Fruit fly (Drosophila melanogaster) whole organism, embryonic: ENCODE data around the gene CG31344.

Experiments
- Atf6 ChIP-seq: fragments of 200-800 bp; sonication (Bioruptor generic); IDR thresholded peaks from 2 replicates; pipeline ENCODE4 v1.3.6; 2022; ENCODE audit warnings: missing biosample characterization, missing genetic modification characterization
- CG1024 ChIP-seq: fragments of 200-800 bp; sonication (Bioruptor generic); IDR thresholded peaks from 2 replicates; pipeline ENCODE4 v1.3.6; 2022; ENCODE audit warnings: missing biosample characterization, missing genetic modification characterization
- CG10462 ChIP-seq: fragments of 200-800 bp; sonication (Bioruptor generic); optimal IDR thresholded peaks from 2 replicates; lab custom pipeline; 2016; ENCODE audit warnings: missing biosample characterization, missing genetic modification characterization
- CG13287 ChIP-seq: fragments of 200-800 bp; sonication (Bioruptor generic); IDR thresholded peaks from 2 replicates; pipeline ENCODE4 v1.3.6; 2022; ENCODE audit warnings: missing biosample characterization, missing genetic modification characterization; ENCODE audit not compliant: partially characterized antibody
- CG31441 ChIP-seq: fragments of 200-800 bp; sonication (Bioruptor generic); IDR thresholded peaks from 2 replicates; pipeline ENCODE4 v1.3.6; 2022; ENCODE audit warnings: missing biosample characterization, missing genetic modification characterization
- CG42726 ChIP-seq: fragments of 200-800 bp; sonication (Bioruptor generic); IDR thresholded peaks from 2 replicates; pipeline ENCODE4 v1.3.6; 2022; ENCODE audit warnings: missing biosample characterization, missing genetic modification characterization; ENCODE audit not compliant: partially characterized antibody
- CG43689 ChIP-seq: fragments of 200-800 bp; sonication (Bioruptor generic); IDR thresholded peaks from 2 replicates; pipeline ENCODE4 v1.3.6; 2022; ENCODE audit warnings: missing biosample characterization, missing genetic modification characterization
- CG4854 ChIP-seq: fragments of 200-800 bp; sonication (Bioruptor generic); optimal IDR thresholded peaks from 2 replicates; lab custom pipeline; 2016; ENCODE audit warnings: missing biosample characterization, missing genetic modification characterization, inconsistent platforms
- CG6689 ChIP-seq: fragments of 200-800 bp; sonication (Bioruptor generic); IDR thresholded peaks from 2 replicates; pipeline ENCODE4 v1.3.6; 2022; ENCODE audit warnings: missing biosample characterization, missing genetic modification characterization
- CG6791 ChIP-seq: fragments of 200-800 bp; sonication (Bioruptor generic); IDR thresholded peaks from 3 replicates; pipeline ENCODE4 v1.3.6; 2022; ENCODE audit warnings: missing biosample characterization, missing genetic modification characterization; ENCODE audit not compliant: partially characterized antibody
- CG8089 ChIP-seq: fragments of 200-800 bp; sonication (Bioruptor generic); optimal IDR thresholded peaks from 3 replicates; lab custom pipeline; 2016; ENCODE audit warnings: missing biosample characterization, missing genetic modification characterization
- CG8944 ChIP-seq: fragments of 200-800 bp; sonication (Bioruptor generic); optimal IDR thresholded peaks from 3 replicates; lab custom pipeline; 2016; ENCODE audit warnings: missing biosample characterization, missing genetic modification characterization
- CG9215 ChIP-seq: fragments of 200-800 bp; sonication (Bioruptor generic); IDR thresholded peaks from 2 replicates; pipeline ENCODE4 v1.3.6; 2022; ENCODE audit warnings: missing biosample characterization, missing genetic modification characterization
- CG9609 ChIP-seq: fragments of 200-800 bp; sonication (Bioruptor generic); optimal IDR thresholded peaks from 3 replicates; lab custom pipeline; 2016; ENCODE audit warnings: missing biosample characterization, missing genetic modification characterization
- CG9932 ChIP-seq: fragments of 200-800 bp; sonication (Bioruptor generic); IDR thresholded peaks from 2 replicates; pipeline ENCODE4 v1.3.6; 2022; ENCODE audit warnings: missing biosample characterization, missing genetic modification characterization
- D19B ChIP-seq: fragments of 200-800 bp; sonication (Bioruptor generic); optimal IDR thresholded peaks from 2 replicates; lab custom pipeline; 2017; ENCODE audit warnings: missing biosample characterization, mild to moderate bottlenecking, missing genetic modification characterization
- Deaf1 ChIP-seq: fragments of 200-800 bp; optimal IDR thresholded peaks from 3 replicates; lab custom pipeline; 2019; ENCODE audit warnings: missing biosample characterization, mild to moderate bottlenecking, missing genetic modification characterization, moderate library complexity
- Fer3 ChIP-seq: fragments of 200-800 bp; sonication (Bioruptor generic); optimal IDR thresholded peaks from 2 replicates; lab custom pipeline; 2018; ENCODE audit warnings: missing biosample characterization, mild to moderate bottlenecking, missing genetic modification characterization, moderate library complexity
- Gsc ChIP-seq: fragments of 200-800 bp; sonication (Bioruptor generic); IDR thresholded peaks from 2 replicates; pipeline ENCODE4 v1.3.6; 2022; ENCODE audit warnings: missing biosample characterization, missing genetic modification characterization
- Hey ChIP-seq: fragments of 200-800 bp; sonication (Bioruptor generic); optimal IDR thresholded peaks from 3 replicates; lab custom pipeline; 2018; ENCODE audit warnings: missing biosample characterization, mild to moderate bottlenecking, missing genetic modification characterization
- HmgZ ChIP-seq: fragments of 200-800 bp; sonication (Bioruptor generic); optimal IDR thresholded peaks from 2 replicates; lab custom pipeline; 2018; ENCODE audit warnings: missing biosample characterization, mild to moderate bottlenecking, missing genetic modification characterization
- MESR4 ChIP-seq: fragments of 200-800 bp; sonication (Bioruptor generic); optimal IDR thresholded peaks from 2 replicates; lab custom pipeline; 2018; ENCODE audit warnings: missing biosample characterization, mild to moderate bottlenecking, missing genetic modification characterization, moderate library complexity
- Meics ChIP-seq: fragments of 200-800 bp; sonication (Bioruptor generic); optimal IDR thresholded peaks from 2 replicates; lab custom pipeline; 2017; ENCODE audit warnings: missing biosample characterization, mild to moderate bottlenecking, missing genetic modification characterization
- Mes4 ChIP-seq: fragments of 200-800 bp; sonication (Bioruptor generic); optimal IDR thresholded peaks from 2 replicates; lab custom pipeline; 2016; ENCODE audit warnings: missing biosample characterization, missing genetic modification characterization
- NC2α ChIP-seq: fragments of 200-800 bp; sonication (Bioruptor generic); optimal IDR thresholded peaks from 2 replicates; lab custom pipeline; 2016; ENCODE audit warnings: missing biosample characterization, missing genetic modification characterization
- Optix ChIP-seq: fragments of 200-800 bp; sonication (Bioruptor generic); IDR thresholded peaks from 3 replicates; pipeline ENCODE4 v1.3.6; 2022; ENCODE audit warnings: missing biosample characterization, missing genetic modification characterization
- Rfx ChIP-seq: fragments of 200-800 bp; sonication (Bioruptor generic); IDR thresholded peaks from 2 replicates; pipeline ENCODE4 v1.3.6; 2022; ENCODE audit warnings: missing biosample characterization, missing genetic modification characterization
- Trl ChIP-seq, 3 experiments: fragments of >200 bp in 2 of 3; fragments of 200-800 bp in 1 of 3; sonication (Bioruptor generic) in 1 of 3; optimal IDR thresholded peaks; 2 replicates in 1 of 3; 3 replicates in 2 of 3; lab custom pipeline; 2016 to 2017; ENCODE audit warnings: missing biosample characterization in 1 of 3, missing genetic modification characterization in 1 of 3
- ab ChIP-seq: fragments of 200-800 bp; sonication (Bioruptor generic); optimal IDR thresholded peaks from 2 replicates; lab custom pipeline; 2016; ENCODE audit warnings: missing biosample characterization, missing genetic modification characterization
- abd-A ChIP-seq: fragments of 200-800 bp; sonication (Bioruptor generic); optimal IDR thresholded peaks from 3 replicates; lab custom pipeline; 2019; ENCODE audit warnings: missing biosample characterization, mild to moderate bottlenecking, missing genetic modification characterization, moderate library complexity
- amos ChIP-seq: fragments of 200-800 bp; sonication (Bioruptor generic); IDR thresholded peaks from 2 replicates; pipeline ENCODE4 v1.3.6; 2022; ENCODE audit warnings: missing biosample characterization, missing genetic modification characterization; ENCODE audit not compliant: partially characterized antibody
- bsh ChIP-seq, 2 experiments: fragments of 200-800 bp; sonication (Bioruptor generic); optimal IDR thresholded peaks; 2 replicates each; lab custom pipeline; 2017 to 2018; ENCODE audit warnings: mild to moderate bottlenecking in 2 of 2, missing biosample characterization in 2 of 2, missing genetic modification characterization in 2 of 2, moderate library complexity in 1 of 2
- chm ChIP-seq: fragments of 200-800 bp; sonication (Bioruptor generic); IDR thresholded peaks from 2 replicates; pipeline ENCODE4 v1.3.6; 2022; ENCODE audit warnings: missing biosample characterization, missing genetic modification characterization
- ci ChIP-seq: fragments of 200-800 bp; sonication (Bioruptor generic); IDR thresholded peaks from 3 replicates; pipeline ENCODE4 v1.3.6; 2022; ENCODE audit warnings: missing biosample characterization, missing genetic modification characterization
- croc ChIP-seq: fragments of 200-800 bp; sonication (Bioruptor generic); conservative IDR thresholded peaks from 3 replicates; pipeline ENCODE4 v1.3.6; 2022; ENCODE audit warnings: missing biosample characterization, missing genetic modification characterization
- dan ChIP-seq: fragments of 200-800 bp; sonication (Bioruptor generic); IDR thresholded peaks from 2 replicates; pipeline ENCODE4 v1.3.6; 2022; ENCODE audit warnings: missing biosample characterization, missing genetic modification characterization
- emc ChIP-seq: fragments of 200-800 bp; sonication (Bioruptor generic); optimal IDR thresholded peaks from 2 replicates; lab custom pipeline; 2016; ENCODE audit warnings: missing biosample characterization, missing genetic modification characterization
- ewg ChIP-seq: fragments of 200-800 bp; sonication (Bioruptor generic); optimal IDR thresholded peaks from 3 replicates; lab custom pipeline; 2017; ENCODE audit warnings: mild to moderate bottlenecking, missing biosample characterization, missing genetic modification reagents, missing genetic modification characterization
- hb ChIP-seq: fragments of 200-800 bp; sonication (Bioruptor generic); IDR thresholded peaks from 3 replicates; pipeline ENCODE4 v1.3.6; 2022; ENCODE audit warnings: missing biosample characterization, missing genetic modification characterization; ENCODE audit not compliant: partially characterized antibody
- ind ChIP-seq: fragments of 200-800 bp; sonication (Bioruptor generic); optimal IDR thresholded peaks from 3 replicates; lab custom pipeline; 2016; ENCODE audit warnings: missing biosample characterization, missing genetic modification characterization
- org-1 ChIP-seq: fragments of 200-800 bp; sonication (Bioruptor generic); optimal IDR thresholded peaks from 2 replicates; lab custom pipeline; 2017; ENCODE audit warnings: missing biosample characterization, missing genetic modification characterization
- p53 ChIP-seq: fragments of 200-800 bp; sonication (Bioruptor generic); optimal IDR thresholded peaks from 2 replicates; lab custom pipeline; 2016; ENCODE audit warnings: missing biosample characterization, missing genetic modification characterization
- pfk ChIP-seq: fragments of 200-800 bp; sonication (Bioruptor generic); optimal IDR thresholded peaks from 2 replicates; lab custom pipeline; 2018; ENCODE audit warnings: missing biosample characterization, mild to moderate bottlenecking, missing genetic modification characterization, moderate library complexity
- psq ChIP-seq: fragments of 200-800 bp; sonication (Bioruptor generic); optimal IDR thresholded peaks from 2 replicates; lab custom pipeline; 2017; ENCODE audit warnings: missing biosample characterization, missing genetic modification characterization
- sens-2 ChIP-seq: fragments of 200-800 bp; sonication (Bioruptor generic); IDR thresholded peaks from 2 replicates; pipeline ENCODE4 v1.3.6; 2022; ENCODE audit warnings: missing biosample characterization, missing genetic modification characterization
- so ChIP-seq: fragments of 200-800 bp; sonication (Bioruptor generic); IDR thresholded peaks from 3 replicates; pipeline ENCODE4 v1.3.6; 2022; ENCODE audit warnings: missing biosample characterization, missing genetic modification characterization
- tx ChIP-seq: fragments of 200-800 bp; sonication (Bioruptor generic); optimal IDR thresholded peaks from 2 replicates; lab custom pipeline; 2016; ENCODE audit warnings: missing biosample characterization, missing genetic modification characterization
- zen ChIP-seq: fragments of 200-800 bp; sonication (Bioruptor generic); optimal IDR thresholded peaks from 3 replicates; lab custom pipeline; 2018; ENCODE audit warnings: missing biosample characterization, mild to moderate bottlenecking, missing genetic modification characterization, moderate library complexity

CG31344 gene

dm6 chr3R:15208712-15209499, 16.2 kb downstream of the CG31344 start, which contains the start of the genes Spn88Eb and Mau2 (continued):
- peak; percentile 79 for TF ChIP-seq amos (GFP tag; lab: Robert Waterston, UW)
- no peak for TF ChIP-seq ab (GFP tag; lab: Kevin White, UChicago)
- TF ChIP-seq CG1024 = peak; percentile 60
- TF ChIP-seq abd-A = no peak
- TF ChIP-seq Deaf1 = no peak
- peak; percentile 38 for TF ChIP-seq CG8089 (GFP tag; lab: Kevin White, UChicago)
- peak; percentile 53 for TF ChIP-seq Fer3 (tag; lab: Kevin White, UChicago)
- peak; percentile 52; the same call in 1 of the 2 replicates for TF ChIP-seq chm (GFP tag; lab: Robert Waterston, UW)
- no peak for TF ChIP-seq CG10462 (GFP tag; lab: Kevin White, UChicago)
- TF ChIP-seq CG8944 (GFP tag; lab: Kevin White, UChicago) = peak; percentile 60
- 0 out of 2 replicates have a peak, but pooled peaks have one; percentile 31 for TF ChIP-seq Atf6
- peak; percentile 56; the same call in 2 of the 3 replicates for TF ChIP-seq croc
- peak; percentile 41 for TF ChIP-seq ewg (GFP tag; lab: Kevin White, UChicago)
- TF ChIP-seq Rfx (GFP tag; lab: Robert Waterston, UW) = peak; percentile 92
- TF ChIP-seq Trl (optimal IDR thresholded peaks at IDR 0.05; lab: Kevin White, UChicago) = no peak
- peak; percentile 70 for TF ChIP-seq Trl (GFP tag; optimal IDR thresholded peaks at IDR 0.05; lab: Kevin White, UChicago)
- TF ChIP-seq CG43689 (GFP tag; lab: Robert Waterston, UW) = no peak
- no peak for TF ChIP-seq Hey (tag; lab: Kevin White, UChicago)
- no peak for TF ChIP-seq hb (GFP tag; lab: Robert Waterston, UW)
- peak; percentile 26 for TF ChIP-seq p53
- peak; percentile 79 for TF ChIP-seq CG13287
- TF ChIP-seq emc = no peak
- 0 out of 2 replicates have a peak, but pooled peaks have one; percentile 34 for TF ChIP-seq CG6689
- no peak for TF ChIP-seq org-1 (GFP tag; lab: Kevin White, UChicago)
- peak; percentile 64 for TF ChIP-seq Meics
- peak; percentile 52; the same call in 1 of the 3 replicates for TF ChIP-seq so (GFP tag; lab: Robert Waterston, UW)
- TF ChIP-seq CG9932 (GFP tag; lab: Robert Waterston, UW) = peak; percentile 95
- peak; percentile 76 for TF ChIP-seq CG6791 (GFP tag; lab: Robert Waterston, UW)
- peak; percentile 76 for TF ChIP-seq CG9215 (GFP tag; lab: Robert Waterston, UW)
- TF ChIP-seq CG31441 (GFP tag; lab: Robert Waterston, UW) = peak; percentile 100
- no peak for TF ChIP-seq dan (GFP tag; lab: Robert Waterston, UW)
- peak; percentile 40; the same call in 1 of the 2 replicates for TF ChIP-seq sens-2 (GFP tag; lab: Robert Waterston, UW)
- peak; percentile 63 for TF ChIP-seq zen
- 0 out of 3 replicates have a peak, but pooled peaks have one; percentile 32 for TF ChIP-seq Optix (GFP tag; lab: Robert Waterston, UW)
- TF ChIP-seq Mes4 (GFP tag; lab: Kevin White, UChicago) = peak; percentile 14
- TF ChIP-seq psq (GFP tag; lab: Kevin White, UChicago) = no peak
- TF ChIP-seq HmgZ (tag; lab: Kevin White, UChicago) = peak; percentile 58
- peak; percentile 67 for TF ChIP-seq CG42726 (GFP tag; lab: Robert Waterston, UW)
- no peak for TF ChIP-seq NC2α (GFP tag; lab: Kevin White, UChicago)
- peak; percentile 77 for TF ChIP-seq ind (GFP tag; lab: Kevin White, UChicago)
- peak; percentile 30; the same call in 1 of the 2 replicates for TF ChIP-seq Gsc (GFP tag; lab: Robert Waterston, UW)
- TF ChIP-seq CG4854 (GFP tag; lab: Kevin White, UChicago) = no peak
- no peak for TF ChIP-seq D19B (GFP tag; lab: Kevin White, UChicago)
- TF ChIP-seq tx (GFP tag; lab: Kevin White, UChicago) = peak; percentile 9
- TF ChIP-seq bsh (GFP tag; optimal IDR thresholded peaks at IDR 0.05; lab: Kevin White, UChicago) = peak in 1 of 2 experiments; percentile 46
- peak; percentile 67 for TF ChIP-seq MESR4 (GFP tag; lab: Kevin White, UChicago)
- peak; percentile 73 for TF ChIP-seq ci (GFP tag; lab: Robert Waterston, UW)
- TF ChIP-seq pfk (GFP tag; lab: Kevin White, UChicago) = no peak
- TF ChIP-seq CG9609 (GFP tag; lab: Kevin White, UChicago) = peak; percentile 62
